Worm (Caenorhabditis elegans) whole organism, L4 larva: Measurements from ENCODE around the gene algn-3.

Source experiments
- hlh-30 ChIP-seq: sonication (generic microtip); optimal IDR thresholded peaks from 2 replicates; lab custom pipeline; 2017; ENCODE audit warnings: antibody characterized with exemption, mild to moderate bottlenecking, missing genetic modification characterization, missing compliant biosample characterization; ENCODE audit not compliant: insufficient read depth
- lin-39 ChIP-seq: fragments of 150-350 bp; optimal IDR thresholded peaks from 2 replicates; lab custom pipeline; 2014; ENCODE audit warnings: missing biosample characterization, missing genetic modification reagents, missing genetic modification characterization
- nhr-25 ChIP-seq: sonication (generic microtip); optimal IDR thresholded peaks from 2 replicates; lab custom pipeline; 2017; ENCODE audit warnings: missing genetic modification characterization, mild to moderate bottlenecking, missing compliant biosample characterization, antibody characterized with exemption, moderate library complexity, borderline replicate concordance; ENCODE audit not compliant: insufficient read depth

- TF ChIP-seq nhr-25 (tag; lab: Kevin White, UChicago) (no peak), hlh-30 (no peak), lin-39 (tag; lab: Kevin White, UChicago) (no peak)
Measured at ce11 chrII:14102112-14102511, 30.5 kb downstream of the algn-3 start.
